Worm (Caenorhabditis elegans) whole organism, late embryonic: ENCODE measurements around the gene spp-31.
A peak's percentile ranks its signal among the peaks of the same experiment; 100 is the strongest.

ENCODE experiments used
- C08G9.2 ChIP-seq: sonication (generic microtip); optimal IDR thresholded peaks from 2 replicates; lab custom pipeline; 2016; ENCODE audit warnings: mild to moderate bottlenecking, missing genetic modification characterization, moderate library complexity, missing compliant biosample characterization
- C38D4.7 ChIP-seq: fragments of 200-800 bp; sonication (Bioruptor generic); optimal IDR thresholded peaks from 2 replicates; lab custom pipeline; 2018; ENCODE audit warnings: mild to moderate bottlenecking, missing genetic modification characterization, moderate library complexity, missing compliant biosample characterization
- F13H6.1 ChIP-seq: sonication (generic microtip); optimal IDR thresholded peaks from 2 replicates; lab custom pipeline; 2016; ENCODE audit warnings: missing genetic modification characterization, missing compliant biosample characterization
- K02D7.2 ChIP-seq: sonication (generic microtip); optimal IDR thresholded peaks from 2 replicates; lab custom pipeline; 2017; ENCODE audit warnings: mild to moderate bottlenecking, missing genetic modification characterization, missing compliant biosample characterization
- T23F11.4 ChIP-seq: fragments of 200-800 bp; sonication (Bioruptor generic); optimal IDR thresholded peaks from 2 replicates; lab custom pipeline; 2018; ENCODE audit warnings: mild to moderate bottlenecking, missing genetic modification characterization, missing compliant biosample characterization
- Y22D7AL.16 ChIP-seq: sonication (generic microtip); optimal IDR thresholded peaks from 2 replicates; lab custom pipeline; 2016; ENCODE audit warnings: missing genetic modification characterization, missing compliant biosample characterization
- ahr-1 ChIP-seq: sonication (generic microtip); optimal IDR thresholded peaks from 2 replicates; lab custom pipeline; 2016; ENCODE audit warnings: missing genetic modification characterization, missing compliant biosample characterization
- ceh-14 ChIP-seq: sonication (generic microtip); optimal IDR thresholded peaks from 2 replicates; lab custom pipeline; 2016; ENCODE audit warnings: missing genotype, missing genetic modification characterization, missing compliant biosample characterization
- ceh-19 ChIP-seq: fragments of 200-800 bp; sonication (Bioruptor generic); optimal IDR thresholded peaks from 2 replicates; lab custom pipeline; 2018; ENCODE audit warnings: mild to moderate bottlenecking, missing genetic modification characterization, missing compliant biosample characterization
- ceh-2 ChIP-seq: sonication (generic microtip); optimal IDR thresholded peaks from 2 replicates; lab custom pipeline; 2016; ENCODE audit warnings: missing genotype, missing genetic modification characterization, missing compliant biosample characterization
- ceh-22 ChIP-seq: sonication (generic microtip); optimal IDR thresholded peaks from 2 replicates; lab custom pipeline; 2017; ENCODE audit warnings: missing biosample characterization, missing genetic modification characterization
- ceh-48 ChIP-seq: sonication (generic microtip); optimal IDR thresholded peaks from 2 replicates; lab custom pipeline; 2016; ENCODE audit warnings: missing genetic modification characterization, inconsistent platforms, missing compliant biosample characterization
- ceh-6 ChIP-seq: fragments of 200-800 bp; sonication (Bioruptor generic); optimal IDR thresholded peaks from 2 replicates; lab custom pipeline; 2018; ENCODE audit warnings: mild to moderate bottlenecking, missing genetic modification characterization, missing compliant biosample characterization
- ceh-9 ChIP-seq: sonication (generic microtip); optimal IDR thresholded peaks from 2 replicates; lab custom pipeline; 2016; ENCODE audit warnings: mild to moderate bottlenecking, missing genetic modification characterization, inconsistent platforms, missing compliant biosample characterization
- che-1 ChIP-seq: sonication (generic microtip); optimal IDR thresholded peaks from 2 replicates; lab custom pipeline; 2016; ENCODE audit warnings: mild to moderate bottlenecking, missing genetic modification characterization, missing compliant biosample characterization
- dmd-4 ChIP-seq: sonication (generic microtip); optimal IDR thresholded peaks from 2 replicates; lab custom pipeline; 2016; ENCODE audit warnings: borderline replicate concordance, missing genetic modification characterization, missing compliant biosample characterization
- dve-1 ChIP-seq: sonication (generic microtip); optimal IDR thresholded peaks from 2 replicates; lab custom pipeline; 2017; ENCODE audit warnings: antibody characterized with exemption, mild to moderate bottlenecking, missing genetic modification characterization, missing compliant biosample characterization
- elt-2 ChIP-seq: sonication (generic microtip); optimal IDR thresholded peaks from 2 replicates; lab custom pipeline; 2016; ENCODE audit warnings: missing genetic modification reagents, missing genetic modification characterization, missing compliant biosample characterization
- elt-4 ChIP-seq: sonication (generic microtip); optimal IDR thresholded peaks from 2 replicates; lab custom pipeline; 2016; ENCODE audit warnings: missing genetic modification characterization, missing compliant biosample characterization
- ets-4 ChIP-seq: sonication (generic microtip); optimal IDR thresholded peaks from 2 replicates; lab custom pipeline; 2016; ENCODE audit warnings: missing genetic modification characterization, missing compliant biosample characterization
- fax-1 ChIP-seq: sonication (generic microtip); optimal IDR thresholded peaks from 2 replicates; lab custom pipeline; 2016; ENCODE audit warnings: missing genotype, missing genetic modification characterization, missing compliant biosample characterization
- fkh-6 ChIP-seq: sonication (generic microtip); optimal IDR thresholded peaks from 2 replicates; lab custom pipeline; 2016; ENCODE audit warnings: missing genetic modification characterization, missing compliant biosample characterization
- gmeb-2 ChIP-seq: sonication (generic microtip); optimal IDR thresholded peaks from 2 replicates; lab custom pipeline; 2016; ENCODE audit warnings: missing genetic modification characterization, inconsistent platforms, missing compliant biosample characterization
- hlh-13 ChIP-seq: fragments of 200-800 bp; sonication (Bioruptor generic); optimal IDR thresholded peaks from 2 replicates; lab custom pipeline; 2018; ENCODE audit warnings: mild to moderate bottlenecking, missing genetic modification characterization, missing compliant biosample characterization
- hlh-15 ChIP-seq: sonication (generic microtip); optimal IDR thresholded peaks from 2 replicates; lab custom pipeline; 2016; ENCODE audit warnings: missing genetic modification characterization, missing compliant biosample characterization
- hlh-30 ChIP-seq: sonication (generic microtip); optimal IDR thresholded peaks from 2 replicates; lab custom pipeline; 2017; ENCODE audit warnings: antibody characterized with exemption, missing genetic modification characterization, missing compliant biosample characterization; ENCODE audit not compliant: insufficient read depth
- hlh-8 ChIP-seq: sonication (generic microtip); optimal IDR thresholded peaks from 2 replicates; lab custom pipeline; 2016; ENCODE audit warnings: missing genotype, missing genetic modification characterization, missing compliant biosample characterization
- lin-11 ChIP-seq: fragments of 200-800 bp; sonication (Bioruptor generic); optimal IDR thresholded peaks from 2 replicates; lab custom pipeline; 2018; ENCODE audit warnings: mild to moderate bottlenecking, missing genetic modification characterization, missing compliant biosample characterization
- mec-3 ChIP-seq: sonication (generic microtip); optimal IDR thresholded peaks from 2 replicates; lab custom pipeline; 2016; ENCODE audit warnings: borderline replicate concordance, missing genetic modification characterization, missing compliant biosample characterization
- nhr-11 ChIP-seq: fragments of 150-350 bp; optimal IDR thresholded peaks from 2 replicates; lab custom pipeline; 2014; ENCODE audit warnings: missing biosample characterization, missing genetic modification characterization
- npax-4 ChIP-seq: sonication (generic microtip); optimal IDR thresholded peaks from 2 replicates; lab custom pipeline; 2016; ENCODE audit warnings: missing genetic modification characterization, missing compliant biosample characterization
- odd-2 ChIP-seq: sonication (generic microtip); optimal IDR thresholded peaks from 2 replicates; lab custom pipeline; 2017; ENCODE audit warnings: antibody characterized with exemption, mild to moderate bottlenecking, missing genetic modification characterization, missing compliant biosample characterization
- pag-3 ChIP-seq: sonication (generic microtip); optimal IDR thresholded peaks from 2 replicates; lab custom pipeline; 2016; ENCODE audit warnings: missing compliant biosample characterization, missing genetic modification characterization, borderline replicate concordance
- pax-1 ChIP-seq: fragments of 150-350 bp; optimal IDR thresholded peaks from 2 replicates; lab custom pipeline; 2014; ENCODE audit warnings: missing biosample characterization, missing genetic modification characterization
- pha-4 ChIP-seq: fragments of 150-350 bp; optimal IDR thresholded peaks from 2 replicates; lab custom pipeline; 2018; ENCODE audit warnings: missing biosample characterization, missing genetic modification reagents, missing genetic modification characterization
- pqm-1 ChIP-seq: sonication (generic microtip); optimal IDR thresholded peaks from 2 replicates; lab custom pipeline; 2016; ENCODE audit warnings: missing genetic modification characterization, missing compliant biosample characterization
- ref-2 ChIP-seq: sonication (generic microtip); optimal IDR thresholded peaks from 2 replicates; lab custom pipeline; 2016; ENCODE audit warnings: missing genetic modification characterization, missing compliant biosample characterization
- rnt-1 ChIP-seq: sonication (generic microtip); optimal IDR thresholded peaks from 2 replicates; lab custom pipeline; 2016; ENCODE audit warnings: missing genetic modification characterization, missing compliant biosample characterization
- sdc-2 ChIP-seq: sonication (generic microtip); optimal IDR thresholded peaks from 2 replicates; lab custom pipeline; 2016; ENCODE audit warnings: missing genotype, missing genetic modification characterization, missing compliant biosample characterization
- tbx-2 ChIP-seq: sonication (generic microtip); optimal IDR thresholded peaks from 2 replicates; lab custom pipeline; 2016; ENCODE audit warnings: missing genetic modification characterization, missing compliant biosample characterization
- tbx-7 ChIP-seq: sonication (generic microtip); optimal IDR thresholded peaks from 2 replicates; lab custom pipeline; 2016; ENCODE audit warnings: missing genotype, missing genetic modification characterization, missing compliant biosample characterization
- ttx-3 ChIP-seq: sonication (generic microtip); optimal IDR thresholded peaks from 2 replicates; lab custom pipeline; 2016; ENCODE audit warnings: missing genetic modification reagents, missing genetic modification characterization, missing compliant biosample characterization
- unc-3 ChIP-seq, 2 experiments: fragments of 200-800 bp in 1 of 2; sonication (Bioruptor generic) in 1 of 2; sonication (generic microtip) in 1 of 2; conservative IDR thresholded peaks in 1 of 2; optimal IDR thresholded peaks in 1 of 2; 2 replicates each; pipeline versions ENCODE4 v1.3.6 to Lab custom; 2016 to 2022; ENCODE audit warnings: missing compliant biosample characterization in 2 of 2, missing genetic modification characterization in 2 of 2, missing genetic modification reagents in 1 of 2
- unc-42 ChIP-seq: sonication (generic microtip); optimal IDR thresholded peaks from 2 replicates; lab custom pipeline; 2016; ENCODE audit warnings: missing genotype, missing genetic modification characterization, missing compliant biosample characterization
- unc-86 ChIP-seq: sonication (generic microtip); optimal IDR thresholded peaks from 2 replicates; lab custom pipeline; 2016; ENCODE audit warnings: missing genetic modification characterization, missing compliant biosample characterization
- zip-5 ChIP-seq: sonication (generic microtip); optimal IDR thresholded peaks from 2 replicates; lab custom pipeline; 2016; ENCODE audit warnings: missing genetic modification characterization, missing compliant biosample characterization
- ztf-16 ChIP-seq: sonication (generic microtip); optimal IDR thresholded peaks from 2 replicates; lab custom pipeline; 2017; ENCODE audit warnings: missing genetic modification characterization, missing compliant biosample characterization

Gene spp-31

ce11 chrIV:1385500-1385899 is 20.9 kb upstream of the spp-31 start:
- TF ChIP-seq ceh-9 (tag; lab: Kevin White, UChicago) (no peak), dve-1 (no peak), che-1 (no peak), sdc-2 (no peak), tbx-7 (tag; lab: Kevin White, UChicago) (no peak), zip-5 (tag; lab: Kevin White, UChicago) (no peak), ahr-1 (tag; lab: Kevin White, UChicago) (no peak), ceh-6 (no peak), ceh-2 (tag; lab: Kevin White, UChicago) (no peak), elt-4 (no peak), tbx-2 (tag; lab: Kevin White, UChicago) (no peak), fax-1 (no peak), nhr-11 (tag; lab: Kevin White, UChicago) (no peak), unc-42 (tag; lab: Kevin White, UChicago) (no peak), pqm-1 (tag; lab: Kevin White, UChicago) (no peak), pax-1 (tag; lab: Kevin White, UChicago) (no peak), rnt-1 (no peak), lin-11 (no peak)

- TF ChIP-seq mec-3 (tag; lab: Kevin White, UChicago) (no peak), ceh-14 (tag; lab: Kevin White, UChicago) (no peak), ceh-22 (tag; lab: Kevin White, UChicago) (no peak)
- TF ChIP-seq, all 69 proteins: peak for 0
These were observed 20.5 kb upstream of the spp-31 start, which contains the start of gene nhr-41 for ce11 chrIV:1385915-1386314. Gene nhr-41, plus strand, starts transcription at chrIV:1386215.

ce11 chrIV:1388079-1388478 is 18.3 kb upstream of the spp-31 start:
- TF ChIP-seq fax-1 (peak; percentile 29), pag-3 (tag; lab: Kevin White, UChicago) (no peak), ref-2 (tag; lab: Kevin White, UChicago) (peak; percentile 64), ceh-22 (tag; lab: Kevin White, UChicago) (no peak), ceh-48 (tag; lab: Kevin White, UChicago) (peak; percentile 54), C08G9.2 (peak; percentile 68), ceh-2 (tag; lab: Kevin White, UChicago) (no peak), C38D4.7 (GFP tag; lab: Kevin White, UChicago) (peak; percentile 58), odd-2 (tag; lab: Kevin White, UChicago) (no peak), Y22D7AL.16 (tag; lab: Kevin White, UChicago) (peak; percentile 59), lin-11 (peak; percentile 65), pha-4 (tag; lab: Kevin White, UChicago) (no peak), tbx-7 (tag; lab: Kevin White, UChicago) (peak; percentile 32), K02D7.2 (peak; percentile 43), npax-4 (tag; lab: Kevin White, UChicago) (peak; percentile 53), T23F11.4 (GFP tag; lab: Kevin White, UChicago) (peak; percentile 59), tbx-2 (tag; lab: Kevin White, UChicago) (peak; percentile 40), ets-4 (tag; lab: Kevin White, UChicago) (no peak), nhr-11 (tag; lab: Kevin White, UChicago) (no peak), unc-3 (GFP tag; conservative IDR thresholded peaks at IDR 0.05; lab: Robert Waterston, UW) (0 out of 2 replicates have a peak, but pooled peaks have one; percentile 49), unc-3 (tag; optimal IDR thresholded peaks at IDR 0.05; lab: Kevin White, UChicago) (peak; percentile 49), ceh-14 (tag; lab: Kevin White, UChicago) (peak; percentile 39), ahr-1 (tag; lab: Kevin White, UChicago) (peak; percentile 29), F13H6.1 (tag; lab: Kevin White, UChicago) (peak; percentile 42), hlh-8 (tag; lab: Kevin White, UChicago) (peak; percentile 12), che-1 (peak; percentile 70), gmeb-2 (peak; percentile 74), ttx-3 (peak; percentile 63), sdc-2 (peak; percentile 59), hlh-15 (tag; lab: Kevin White, UChicago) (peak; percentile 52), unc-86 (tag; lab: Kevin White, UChicago) (peak; percentile 28), dmd-4 (tag; lab: Kevin White, UChicago) (no peak), ceh-19 (peak; percentile 60), hlh-30 (tag; lab: Kevin White, UChicago) (no peak), ztf-16 (peak; percentile 33), fkh-6 (peak; percentile 81), unc-42 (tag; lab: Kevin White, UChicago) (peak; percentile 1), elt-2 (tag; lab: Kevin White, UChicago) (peak; percentile 82), hlh-13 (GFP tag; lab: Kevin White, UChicago) (peak; percentile 50), ceh-9 (tag; lab: Kevin White, UChicago) (peak; percentile 2)
